Worm (Caenorhabditis elegans): ENCODE data around the gene scl-11.

Gene scl-11

ce11 chrIV:13082836-13083763 is 31.9 kb downstream of the scl-11 start (continued):
- TF ChIP-seq ceh-88 (GFP tag; IDR thresholded peaks at IDR 0.05), result no peak
- no peak for TF ChIP-seq swsn-7 (tag; optimal IDR thresholded peaks at IDR 0.05)
- peak; percentile 24 for TF ChIP-seq snu-23 (GFP tag; optimal IDR thresholded peaks at IDR 0.05)

ce11 chrIV:13085675-13086074 is 34.5 kb downstream of the scl-11 start:
- TF ChIP-seq nhr-85 (tag), result no peak
- no peak for TF ChIP-seq nhr-237 (tag; optimal IDR thresholded peaks at IDR 0.05)
- TF ChIP-seq lsy-2 (tag; optimal IDR thresholded peaks at IDR 0.05), result no peak
- TF ChIP-seq ztf-4 (tag; optimal IDR thresholded peaks at IDR 0.05), result no peak
- no peak for TF ChIP-seq sptf-1 (tag; optimal IDR thresholded peaks at IDR 0.05)
- TF ChIP-seq ceh-88 (GFP tag; IDR thresholded peaks at IDR 0.05), result no peak
- TF ChIP-seq hpl-2 (GFP tag; optimal IDR thresholded peaks at IDR 0.05), result no peak
- TF ChIP-seq nhr-19 (GFP tag; conservative IDR thresholded peaks at IDR 0.05), result no peak
- no peak for TF ChIP-seq aha-1 (tag; optimal IDR thresholded peaks at IDR 0.05)
- TF ChIP-seq ceh-8 (GFP tag; optimal IDR thresholded peaks at IDR 0.05), result no peak
- no peak for TF ChIP-seq egl-27 (tag; optimal IDR thresholded peaks at IDR 0.05)
- no peak for TF ChIP-seq pax-3 (tag; optimal IDR thresholded peaks at IDR 0.05)
- no peak for TF ChIP-seq aly-2 (tag; optimal IDR thresholded peaks at IDR 0.05)
- TF ChIP-seq blmp-1 (tag; optimal IDR thresholded peaks at IDR 0.05), result no peak
- no peak for TF ChIP-seq grh-1 (GFP tag; IDR thresholded peaks at IDR 0.05)

ce11 chrIV:13086705-13087104 is 35.5 kb downstream of the scl-11 start, which contains the start of gene spin-2:
Gene spin-2, plus strand, starts transcription at chrIV:13087005.
- TF ChIP-seq elt-3 (tag; optimal IDR thresholded peaks at IDR 0.05), result no peak
- no peak for TF ChIP-seq irx-1 (tag; optimal IDR thresholded peaks at IDR 0.05)
- TF ChIP-seq tlp-1 (tag; optimal IDR thresholded peaks at IDR 0.05), result no peak
- no peak for TF ChIP-seq fkh-8 (tag; optimal IDR thresholded peaks at IDR 0.05)
- no peak for TF ChIP-seq pqm-1 (tag; optimal IDR thresholded peaks at IDR 0.05)
- TF ChIP-seq jun-1 (tag; optimal IDR thresholded peaks at IDR 0.05), result no peak
- no peak for TF ChIP-seq ama-1 (optimal IDR thresholded peaks at IDR 0.05)
- TF ChIP-seq F16B12.6 (tag; optimal IDR thresholded peaks at IDR 0.05), result no peak
- no peak for TF ChIP-seq pag-3 (tag; optimal IDR thresholded peaks at IDR 0.05; ENCODE audit: borderline replicate concordance, insufficient read depth)
- TF ChIP-seq lin-15B (tag; optimal IDR thresholded peaks at IDR 0.05), result no peak
- no peak for TF ChIP-seq egl-13 (tag; optimal IDR thresholded peaks at IDR 0.05)
- no peak for TF ChIP-seq nhr-237 (tag; optimal IDR thresholded peaks at IDR 0.05)
- no peak for TF ChIP-seq sup-37 (GFP tag; optimal IDR thresholded peaks at IDR 0.05)
- TF ChIP-seq mef-2 (tag; optimal IDR thresholded peaks at IDR 0.05), result no peak

ce11 chrIV:13089671-13090242 is 38.6 kb downstream of the scl-11 start:
- TF ChIP-seq mef-2 (tag; optimal IDR thresholded peaks at IDR 0.05) (no peak), F16B12.6 (tag; optimal IDR thresholded peaks at IDR 0.05) (no peak), efl-3 (GFP tag; optimal IDR thresholded peaks at IDR 0.05) (no peak), nhr-71 (tag; optimal IDR thresholded peaks at IDR 0.05) (no peak), C16A3.4 (tag; optimal IDR thresholded peaks at IDR 0.05) (no peak), hlh-4 (tag; optimal IDR thresholded peaks at IDR 0.05) (no peak), nhr-77 (tag; optimal IDR thresholded peaks at IDR 0.05) (no peak), mab-9 (GFP tag; IDR thresholded peaks at IDR 0.05) (no peak), nhr-12 (tag; optimal IDR thresholded peaks at IDR 0.05) (no peak), grh-1 (GFP tag; IDR thresholded peaks at IDR 0.05) (no peak), pqm-1 (tag; optimal IDR thresholded peaks at IDR 0.05) (no peak), fkh-8 (tag; optimal IDR thresholded peaks at IDR 0.05) (no peak), mdl-1 (tag; optimal IDR thresholded peaks at IDR 0.05) (no peak), nhr-28 (tag; optimal IDR thresholded peaks at IDR 0.05) (no peak), ceh-82 (tag; optimal IDR thresholded peaks at IDR 0.05) (no peak)
